Worm (Caenorhabditis elegans) whole organism, L2 larva: Measurements from ENCODE around the gene F36H12.10.
"Not testable (repeated sequence)": the region's sequence is repeated elsewhere in the genome, so short reads cannot be mapped to it uniquely, and the experiment has no call there.

Source experiments
- R02D3.7 ChIP-seq: fragments of 150-350 bp; optimal IDR thresholded peaks from 2 replicates; lab custom pipeline; 2014; ENCODE audit warnings: missing biosample characterization, missing genetic modification characterization
- Y55F3AM.14 ChIP-seq: fragments of 200-800 bp; sonication (Bioruptor generic); optimal IDR thresholded peaks from 2 replicates; lab custom pipeline; 2018; ENCODE audit warnings: mild to moderate bottlenecking, missing genetic modification characterization, missing compliant biosample characterization
- ceh-82 ChIP-seq: fragments of 150-350 bp; optimal IDR thresholded peaks from 2 replicates; lab custom pipeline; 2014; ENCODE audit warnings: missing biosample characterization, missing genetic modification characterization
- dmd-4 ChIP-seq: sonication (generic microtip); optimal IDR thresholded peaks from 2 replicates; lab custom pipeline; 2017; ENCODE audit warnings: missing biosample characterization, missing genetic modification characterization
- elt-3 ChIP-seq: sonication (generic microtip); optimal IDR thresholded peaks from 2 replicates; lab custom pipeline; 2017; ENCODE audit warnings: missing biosample characterization, missing genetic modification characterization
- lin-39 ChIP-seq: fragments of 150-350 bp; optimal IDR thresholded peaks from 2 replicates; lab custom pipeline; 2014; ENCODE audit warnings: missing biosample characterization, missing genetic modification reagents, missing genetic modification characterization
- lsy-2 ChIP-seq, 2 experiments: fragments of 150-350 bp in 1 of 2; sonication (generic microtip) in 1 of 2; optimal IDR thresholded peaks; 2 replicates each; lab custom pipeline; 2014 to 2017; ENCODE audit warnings: missing biosample characterization in 2 of 2, missing genetic modification characterization in 2 of 2
- mdl-1 ChIP-seq, 2 experiments: fragments of 150-350 bp in 1 of 2; sonication (generic microtip) in 1 of 2; optimal IDR thresholded peaks; 2 replicates each; lab custom pipeline; 2017; ENCODE audit warnings: missing biosample characterization in 2 of 2, missing genetic modification characterization in 2 of 2
- nhr-11 ChIP-seq: fragments of 150-350 bp; optimal IDR thresholded peaks from 2 replicates; lab custom pipeline; 2014; ENCODE audit warnings: missing biosample characterization, missing genetic modification characterization
- nhr-12 ChIP-seq: fragments of 150-350 bp; optimal IDR thresholded peaks from 2 replicates; lab custom pipeline; 2014; ENCODE audit warnings: missing biosample characterization, missing genetic modification characterization
- nhr-237 ChIP-seq: fragments of 150-350 bp; optimal IDR thresholded peaks from 2 replicates; lab custom pipeline; 2014; ENCODE audit warnings: missing biosample characterization, missing genetic modification characterization
- nhr-25 ChIP-seq: fragments of 150-350 bp; sonication (generic microtip); optimal IDR thresholded peaks from 3 replicates; lab custom pipeline; 2014; ENCODE audit warnings: missing biosample characterization, missing genetic modification characterization
- snpc-4 ChIP-seq: fragments of 150-350 bp; optimal IDR thresholded peaks from 2 replicates; lab custom pipeline; 2014; ENCODE audit warnings: missing biosample characterization, missing genetic modification characterization

DNA sequence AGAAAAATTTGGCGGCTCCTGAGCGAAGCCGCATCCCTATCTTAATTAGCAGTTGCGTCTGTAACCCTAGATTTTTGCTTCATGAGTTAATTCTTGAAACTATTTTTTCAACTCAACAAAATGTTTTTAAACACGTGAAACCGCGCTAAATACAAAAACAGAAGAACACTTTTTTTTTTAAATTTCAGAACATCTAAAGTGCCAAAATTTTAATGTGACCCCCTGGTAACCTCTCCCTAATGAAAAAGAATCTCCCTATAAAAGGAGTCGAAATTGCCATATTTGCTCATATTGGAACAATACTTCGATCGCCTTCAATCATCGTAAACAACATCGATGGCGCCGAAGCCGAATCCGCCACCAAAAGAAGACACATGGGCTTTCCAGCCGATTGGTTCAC lies 36.1 kb downstream of the F36H12.10 start, which contains the start of gene nsph-4.2:
- TF ChIP-seq R02D3.7 (tag; lab: Kevin White, UChicago); dmd-4 (tag; lab: Kevin White, UChicago); elt-3 (tag; lab: Kevin White, UChicago); Y55F3AM.14; mdl-1 (tag; optimal IDR thresholded peaks at IDR 0.05; lab: Kevin White, UChicago); lin-39; nhr-12 (tag; lab: Kevin White, UChicago); ceh-82 (tag; lab: Kevin White, UChicago); nhr-11; lsy-2 (tag; optimal IDR thresholded peaks at IDR 0.05; lab: Kevin White, UChicago); nhr-25 (tag; lab: Kevin White, UChicago); nhr-237 (tag; lab: Kevin White, UChicago); snpc-4 (tag; lab: Kevin White, UChicago): not testable (repeated sequence)
